Worm (Caenorhabditis elegans): ENCODE data around the gene alh-5.

Gene alh-5

ce11 chrV:1969690-1970089 is 29.7 kb downstream of the alh-5 start:
- TF ChIP-seq ceh-36 (tag; optimal IDR thresholded peaks at IDR 0.05) = no peak
- no peak for TF ChIP-seq hmg-4 (GFP tag; optimal IDR thresholded peaks at IDR 0.05)
- no peak for TF ChIP-seq hnd-1 (tag; optimal IDR thresholded peaks at IDR 0.05)
- no peak for TF ChIP-seq ets-7 (tag; optimal IDR thresholded peaks at IDR 0.05)
- no peak for TF ChIP-seq B0310.2 (tag; optimal IDR thresholded peaks at IDR 0.05)
- no peak for TF ChIP-seq ama-1 (optimal IDR thresholded peaks at IDR 0.05)
- no peak for TF ChIP-seq tra-4 (tag; optimal IDR thresholded peaks at IDR 0.05)
- no peak for TF ChIP-seq flt-1 (GFP tag; IDR thresholded peaks at IDR 0.05)
- TF ChIP-seq tbx-11 (GFP tag; IDR thresholded peaks at IDR 0.05) = no peak

- no peak for TF ChIP-seq ceh-13 (GFP tag; optimal IDR thresholded peaks at IDR 0.05)
- no peak for TF ChIP-seq scrt-1 (GFP tag; IDR thresholded peaks at IDR 0.05)
Observed at ce11 chrV:1969228-1969627, 30.2 kb downstream of the alh-5 start, which contains the start of gene acs-3. Gene acs-3 (plus strand): TSS chrV:1969528.

- no peak for TF ChIP-seq tbx-11 (GFP tag; IDR thresholded peaks at IDR 0.05)
- no peak for TF ChIP-seq aly-1 (tag; optimal IDR thresholded peaks at IDR 0.05)
- TF ChIP-seq pes-1 (GFP tag; IDR thresholded peaks at IDR 0.05) = no peak
- no peak for TF ChIP-seq hmg-4 (GFP tag; optimal IDR thresholded peaks at IDR 0.05)
- TF ChIP-seq ama-1 (optimal IDR thresholded peaks at IDR 0.05) = no peak
- no peak for TF ChIP-seq B0310.2 (tag; optimal IDR thresholded peaks at IDR 0.05)
Observed at ce11 chrV:1968809-1969208, 30.6 kb downstream of the alh-5 start.

- no peak for TF ChIP-seq tra-4 (tag; optimal IDR thresholded peaks at IDR 0.05)
- TF ChIP-seq ets-7 (tag; optimal IDR thresholded peaks at IDR 0.05) = no peak
- no peak for TF ChIP-seq ceh-13 (GFP tag; optimal IDR thresholded peaks at IDR 0.05)
- TF ChIP-seq tbx-37 (GFP tag; conservative IDR thresholded peaks at IDR 0.05) = no peak
- TF ChIP-seq scrt-1 (GFP tag; IDR thresholded peaks at IDR 0.05) = no peak
- no peak for TF ChIP-seq hmbx-1 (tag; optimal IDR thresholded peaks at IDR 0.05)
- TF ChIP-seq F13C5.2 (tag; optimal IDR thresholded peaks at IDR 0.05) = no peak
- TF ChIP-seq tbx-11 (GFP tag; IDR thresholded peaks at IDR 0.05) = no peak
- no peak for TF ChIP-seq aly-1 (tag; optimal IDR thresholded peaks at IDR 0.05)
- no peak for TF ChIP-seq B0310.2 (tag; optimal IDR thresholded peaks at IDR 0.05)
- no peak for TF ChIP-seq ama-1 (optimal IDR thresholded peaks at IDR 0.05)
- no peak for TF ChIP-seq sea-1 (GFP tag; conservative IDR thresholded peaks at IDR 0.05)
- TF ChIP-seq ceh-36 (tag; optimal IDR thresholded peaks at IDR 0.05) = no peak
- TF ChIP-seq hnd-1 (tag; optimal IDR thresholded peaks at IDR 0.05) = no peak
- no peak for TF ChIP-seq pes-1 (GFP tag; IDR thresholded peaks at IDR 0.05)
- no peak for TF ChIP-seq hmg-4 (GFP tag; optimal IDR thresholded peaks at IDR 0.05)
- no peak for TF ChIP-seq flt-1 (GFP tag; IDR thresholded peaks at IDR 0.05)
Observed at ce11 chrV:1966962-1967361, 32.4 kb downstream of the alh-5 start.

- TF ChIP-seq scrt-1 (GFP tag; IDR thresholded peaks at IDR 0.05) = no peak
- no peak for TF ChIP-seq ceh-36 (tag; optimal IDR thresholded peaks at IDR 0.05)
- no peak for TF ChIP-seq hmg-4 (GFP tag; optimal IDR thresholded peaks at IDR 0.05)
- TF ChIP-seq ets-7 (tag; optimal IDR thresholded peaks at IDR 0.05) = no peak
- TF ChIP-seq ceh-13 (GFP tag; optimal IDR thresholded peaks at IDR 0.05) = no peak
- TF ChIP-seq flt-1 (GFP tag; IDR thresholded peaks at IDR 0.05) = no peak
- no peak for TF ChIP-seq aly-1 (tag; optimal IDR thresholded peaks at IDR 0.05)
- TF ChIP-seq sea-1 (GFP tag; conservative IDR thresholded peaks at IDR 0.05) = no peak
- TF ChIP-seq B0310.2 (tag; optimal IDR thresholded peaks at IDR 0.05) = no peak
- no peak for TF ChIP-seq hnd-1 (tag; optimal IDR thresholded peaks at IDR 0.05)
- no peak for TF ChIP-seq tbx-11 (GFP tag; IDR thresholded peaks at IDR 0.05)
- no peak for TF ChIP-seq pes-1 (GFP tag; IDR thresholded peaks at IDR 0.05)
- no peak for TF ChIP-seq F13C5.2 (tag; optimal IDR thresholded peaks at IDR 0.05)
- no peak for TF ChIP-seq ama-1 (optimal IDR thresholded peaks at IDR 0.05)
- no peak for TF ChIP-seq tra-4 (tag; optimal IDR thresholded peaks at IDR 0.05)
- TF ChIP-seq hmbx-1 (tag; optimal IDR thresholded peaks at IDR 0.05) = no peak
- TF ChIP-seq tbx-37 (GFP tag; conservative IDR thresholded peaks at IDR 0.05) = no peak
Observed at ce11 chrV:1964806-1965205, 34.6 kb downstream of the alh-5 start, which contains the start of gene srj-15. Gene srj-15 (minus strand): TSS chrV:1964906.

ce11 chrV:1961453-1961852 is 37.9 kb downstream of the alh-5 start, which contains the start of gene Y40B10B.1:
Gene Y40B10B.1 (minus strand): TSS chrV:1961553.
- TF ChIP-seq hmbx-1 (tag; optimal IDR thresholded peaks at IDR 0.05) (no peak), B0310.2 (tag; optimal IDR thresholded peaks at IDR 0.05) (no peak), hnd-1 (tag; optimal IDR thresholded peaks at IDR 0.05) (no peak), tra-4 (tag; optimal IDR thresholded peaks at IDR 0.05) (no peak), ama-1 (optimal IDR thresholded peaks at IDR 0.05) (no peak), flt-1 (GFP tag; IDR thresholded peaks at IDR 0.05) (no peak), ceh-36 (tag; optimal IDR thresholded peaks at IDR 0.05) (no peak), sea-1 (GFP tag; conservative IDR thresholded peaks at IDR 0.05) (no peak), pes-1 (GFP tag; IDR thresholded peaks at IDR 0.05) (no peak), ets-7 (tag; optimal IDR thresholded peaks at IDR 0.05) (no peak), scrt-1 (GFP tag; IDR thresholded peaks at IDR 0.05) (no peak), tbx-37 (GFP tag; conservative IDR thresholded peaks at IDR 0.05) (no peak), ceh-13 (GFP tag; optimal IDR thresholded peaks at IDR 0.05) (no peak), tbx-11 (GFP tag; IDR thresholded peaks at IDR 0.05) (no peak), aly-1 (tag; optimal IDR thresholded peaks at IDR 0.05) (no peak), F13C5.2 (tag; optimal IDR thresholded peaks at IDR 0.05) (no peak)

- TF ChIP-seq tbx-37 (GFP tag; conservative IDR thresholded peaks at IDR 0.05) = no peak
- no peak for TF ChIP-seq F13C5.2 (tag; optimal IDR thresholded peaks at IDR 0.05)
- no peak for TF ChIP-seq ceh-13 (GFP tag; optimal IDR thresholded peaks at IDR 0.05)
- TF ChIP-seq ceh-36 (tag; optimal IDR thresholded peaks at IDR 0.05) = no peak
- TF ChIP-seq flt-1 (GFP tag; IDR thresholded peaks at IDR 0.05) = no peak
- no peak for TF ChIP-seq tbx-11 (GFP tag; IDR thresholded peaks at IDR 0.05)
- TF ChIP-seq ama-1 (optimal IDR thresholded peaks at IDR 0.05) = no peak
- no peak for TF ChIP-seq scrt-1 (GFP tag; IDR thresholded peaks at IDR 0.05)
- TF ChIP-seq aly-1 (tag; optimal IDR thresholded peaks at IDR 0.05) = no peak
- no peak for TF ChIP-seq pes-1 (GFP tag; IDR thresholded peaks at IDR 0.05)
- no peak for TF ChIP-seq hnd-1 (tag; optimal IDR thresholded peaks at IDR 0.05)
- TF ChIP-seq hmbx-1 (tag; optimal IDR thresholded peaks at IDR 0.05) = no peak
Observed at ce11 chrV:1957110-1957509, 42.3 kb downstream of the alh-5 start, which contains the start of gene fipr-25. Gene fipr-25 (plus strand): TSS chrV:1957410.

ce11 chrV:1955246-1955645 is 44.1 kb downstream of the alh-5 start:
- TF ChIP-seq B0310.2 (tag; optimal IDR thresholded peaks at IDR 0.05) (no peak), F13C5.2 (tag; optimal IDR thresholded peaks at IDR 0.05) (no peak), ceh-36 (tag; optimal IDR thresholded peaks at IDR 0.05) (no peak)
